Worm (Caenorhabditis elegans) whole organism, L4/young adult: Measurements from ENCODE around the gene F14D7.12.
"Not testable (repeated sequence)": the region's sequence is repeated elsewhere in the genome, so short reads cannot be mapped to it uniquely, and the experiment has no call there.

Experiments used
- W03F9.2 ChIP-seq: fragments of 150-350 bp; optimal IDR thresholded peaks from 2 replicates; lab custom pipeline; 2014; ENCODE audit warnings: missing biosample characterization, missing genetic modification characterization
- dao-5 ChIP-seq: sonication (generic microtip); optimal IDR thresholded peaks from 2 replicates; lab custom pipeline; 2016; ENCODE audit warnings: missing genotype, missing genetic modification characterization, moderate library complexity, missing compliant biosample characterization
- him-1 ChIP-seq: sonication (generic microtip); optimal IDR thresholded peaks from 2 replicates; lab custom pipeline; 2016; ENCODE audit warnings: missing genotype, missing genetic modification reagents, missing genetic modification characterization, missing compliant biosample characterization

Gene F14D7.12

DNA sequence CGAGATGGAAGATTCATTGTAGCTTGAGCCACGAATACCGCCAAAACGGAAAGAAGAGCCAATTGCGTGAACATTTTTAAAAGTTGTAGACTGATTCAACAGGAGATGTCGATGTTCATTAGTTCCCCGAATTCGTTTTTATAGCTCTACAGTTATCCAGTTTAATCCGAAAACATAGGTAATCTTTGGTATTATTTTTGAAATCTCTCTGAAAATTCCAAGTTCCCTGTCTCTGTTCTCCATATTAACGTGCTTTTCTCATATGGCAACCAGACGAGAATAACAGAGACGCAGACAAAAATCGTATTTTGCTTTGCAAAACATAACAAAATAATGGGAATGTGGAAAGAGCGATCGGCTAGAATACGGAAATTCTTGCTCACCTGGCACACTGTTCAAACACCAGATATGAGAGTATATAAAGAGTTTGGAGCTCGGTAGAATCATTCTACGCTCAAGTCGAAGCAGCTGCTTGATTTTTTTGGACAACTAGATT, at the start of gene F14D7.12, which contains the start of gene spig-3:
TSS of gene F14D7.12 (plus strand) at position 446 of the 496 bp plus-strand sequence.
TSS of gene spig-3 (minus strand) at position 101 of the 496 bp plus-strand sequence.
- no peak for TF ChIP-seq dao-5
- no peak for TF ChIP-seq him-1 (tag; lab: Kevin White, UChicago)
- no peak for TF ChIP-seq W03F9.2

DNA sequence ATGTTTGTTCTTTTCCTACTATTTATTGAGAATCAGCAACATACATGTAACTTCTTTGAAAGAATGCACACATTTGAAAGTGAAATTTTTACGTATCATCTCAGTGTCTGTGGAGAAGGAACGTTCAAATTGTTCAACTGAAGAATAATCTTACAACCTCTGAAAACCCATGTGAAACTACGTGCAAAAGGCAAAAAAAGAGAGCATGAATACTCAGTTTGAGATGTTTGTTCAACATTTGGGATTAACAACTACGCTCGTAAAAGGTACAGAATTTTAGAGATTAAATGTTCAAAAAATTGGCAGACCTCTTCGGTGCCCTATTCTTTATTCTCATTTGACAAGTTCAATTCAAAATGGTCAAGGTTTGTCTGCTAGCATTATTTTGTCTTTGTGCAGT, 47.8 kb upstream of the F14D7.12 start, which contains the start of gene K02E11.5:
TSS of gene K02E11.5 (plus strand) at position 301 of the 400 bp plus-strand sequence.
- no peak for TF ChIP-seq him-1 (tag; lab: Kevin White, UChicago)
- TF ChIP-seq dao-5: no peak
- TF ChIP-seq W03F9.2: no peak

DNA sequence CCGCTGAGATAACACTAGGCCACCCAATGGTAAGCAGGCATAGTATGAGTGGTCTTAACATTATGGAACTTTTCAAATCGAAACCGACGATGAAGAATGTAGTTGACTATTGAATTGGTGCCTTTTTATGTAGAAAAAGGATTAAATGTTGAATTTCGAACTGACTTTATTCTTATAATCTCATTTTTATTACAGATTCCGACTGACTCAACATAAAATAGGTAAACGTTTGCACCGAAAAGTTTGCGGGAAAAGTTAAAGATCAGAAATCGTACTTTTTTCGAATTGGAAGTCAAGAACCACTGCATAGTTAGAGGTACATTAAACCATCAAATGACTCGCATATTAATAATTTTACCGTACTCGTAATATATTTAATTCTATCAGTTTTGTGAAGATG, 45.6 kb upstream of the F14D7.12 start, which contains the start of gene K02E11.7:
TSS of gene K02E11.7 (minus strand) at position 101 of the 400 bp plus-strand sequence.
- TF ChIP-seq W03F9.2: no peak
- TF ChIP-seq him-1 (tag; lab: Kevin White, UChicago): no peak
- TF ChIP-seq dao-5: no peak

DNA sequence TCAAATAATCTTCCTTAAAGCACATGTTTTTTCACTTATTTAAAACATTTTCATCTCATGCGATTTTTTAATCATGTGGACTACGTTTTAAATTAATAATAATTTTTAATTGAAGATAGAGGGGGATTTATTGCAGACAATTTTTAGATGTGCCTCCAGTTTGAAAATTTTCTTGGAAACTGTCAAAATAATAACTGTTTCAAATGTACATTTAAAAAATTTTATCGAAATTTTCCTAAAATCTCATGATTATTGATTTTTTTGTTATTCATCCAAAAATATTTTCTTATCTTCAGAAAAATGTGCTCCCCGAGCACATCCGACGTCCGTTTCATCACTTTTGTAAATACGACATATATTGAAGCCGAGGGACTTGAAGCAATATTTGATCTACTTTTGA, 43.0 kb upstream of the F14D7.12 start, which contains the start of gene sre-8:
TSS of gene sre-8 (plus strand) at position 301 of the 400 bp plus-strand sequence.
- no peak for TF ChIP-seq dao-5
- TF ChIP-seq him-1 (tag; lab: Kevin White, UChicago): no peak
- TF ChIP-seq W03F9.2: no peak

DNA sequence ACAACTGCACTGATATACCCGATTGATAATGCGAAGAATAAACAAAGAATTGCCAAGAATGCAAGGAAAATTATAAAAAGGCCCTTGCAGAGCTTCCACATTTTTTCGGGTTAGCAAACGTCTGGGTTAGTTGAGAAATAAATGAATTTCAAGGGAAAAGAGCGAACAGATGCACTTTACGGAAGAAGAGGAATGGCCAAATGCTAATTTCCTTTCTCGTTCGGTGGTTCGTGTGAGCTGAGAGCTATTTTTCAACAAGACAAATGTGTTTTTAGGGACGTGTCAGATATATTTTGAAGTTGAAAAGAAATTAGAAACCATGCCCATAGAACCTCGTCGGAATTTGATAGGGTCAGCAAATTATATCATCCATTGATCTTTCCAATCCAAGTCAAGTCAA, 39.0 kb upstream of the F14D7.12 start, which contains the start of gene F40G12.2:
TSS of gene F40G12.2 (minus strand) at position 101 of the 400 bp plus-strand sequence.
- TF ChIP-seq him-1 (tag; lab: Kevin White, UChicago): no peak
- TF ChIP-seq W03F9.2: no peak
- TF ChIP-seq dao-5: no peak

DNA sequence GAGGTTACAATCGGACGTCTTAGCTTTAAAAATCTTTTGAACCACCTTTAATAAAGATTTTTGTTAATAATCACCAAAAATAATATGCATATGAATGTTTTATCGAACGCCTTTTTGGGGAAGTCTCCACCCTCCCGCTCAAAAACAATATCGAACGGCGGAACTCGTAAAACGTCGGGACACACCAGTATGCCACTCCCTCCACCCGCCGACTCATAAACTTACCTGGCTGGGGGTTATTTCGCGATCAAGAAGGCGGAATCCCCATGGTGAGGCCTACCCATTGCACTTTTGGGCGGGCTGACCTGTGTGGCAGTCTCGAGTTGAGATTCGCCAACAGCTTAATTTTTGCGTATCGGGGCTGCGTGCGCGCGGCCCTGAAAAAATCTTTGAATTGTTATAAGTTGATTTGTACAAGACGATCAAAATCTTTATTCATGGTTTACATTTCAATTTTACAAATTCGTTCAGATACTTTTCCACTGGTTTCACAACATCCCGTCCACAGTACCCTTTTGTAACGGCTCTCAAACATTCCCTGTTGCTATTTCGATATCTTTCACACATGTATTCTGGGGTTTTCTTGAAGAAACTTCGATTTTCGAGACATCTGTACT, 32.4 kb upstream of the F14D7.12 start:
- TF ChIP-seq dao-5 (no peak), him-1 (tag; lab: Kevin White, UChicago) (no peak), W03F9.2 (no peak)

DNA sequence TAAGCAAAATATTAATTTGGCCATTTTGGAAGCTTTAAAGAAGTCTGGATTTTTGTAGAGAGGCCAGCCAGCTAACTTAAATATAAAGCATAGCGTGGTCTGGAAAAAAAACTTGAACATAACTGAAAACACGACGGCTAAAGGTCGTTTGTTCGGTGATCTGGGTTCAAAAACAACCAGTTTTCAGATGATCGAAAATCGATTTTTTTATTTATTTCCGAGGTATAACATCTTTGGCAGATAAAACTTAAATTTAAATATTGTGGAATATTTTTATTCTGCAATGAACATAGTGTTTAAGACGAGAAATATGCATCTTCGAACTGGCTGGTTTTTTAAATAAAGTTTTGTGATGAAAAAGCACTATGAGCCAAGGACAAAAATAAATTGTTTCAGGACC, 31.2 kb upstream of the F14D7.12 start, which contains the start of gene F40G12.4:
TSS of gene F40G12.4 (minus strand) at position 101 of the 400 bp plus-strand sequence.
- TF ChIP-seq dao-5: no peak
- no peak for TF ChIP-seq W03F9.2
- TF ChIP-seq him-1 (tag; lab: Kevin White, UChicago): no peak

DNA sequence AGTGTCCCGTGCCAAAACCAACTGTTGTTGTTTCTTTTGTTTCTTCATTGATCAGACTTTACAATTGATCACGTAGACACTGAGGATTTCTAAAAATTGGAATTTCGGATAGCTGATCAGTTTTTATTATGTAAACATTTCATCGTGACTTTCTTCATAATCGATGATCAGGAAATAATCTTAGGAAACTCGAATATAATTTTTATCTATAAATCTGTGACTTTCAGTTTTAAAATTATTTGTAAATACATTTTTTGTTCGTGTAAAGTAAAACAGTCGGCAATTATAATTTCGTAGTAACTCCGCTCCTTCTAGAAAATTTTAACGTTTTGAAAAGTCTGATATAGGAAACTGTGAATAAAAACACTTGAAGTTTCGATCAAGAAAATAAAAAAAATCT, 29.1 kb upstream of the F14D7.12 start, which contains the start of gene F40G12.5:
TSS of gene F40G12.5 (minus strand) at position 101 of the 400 bp plus-strand sequence.
- TF ChIP-seq W03F9.2 (no peak), him-1 (tag; lab: Kevin White, UChicago) (no peak)

DNA sequence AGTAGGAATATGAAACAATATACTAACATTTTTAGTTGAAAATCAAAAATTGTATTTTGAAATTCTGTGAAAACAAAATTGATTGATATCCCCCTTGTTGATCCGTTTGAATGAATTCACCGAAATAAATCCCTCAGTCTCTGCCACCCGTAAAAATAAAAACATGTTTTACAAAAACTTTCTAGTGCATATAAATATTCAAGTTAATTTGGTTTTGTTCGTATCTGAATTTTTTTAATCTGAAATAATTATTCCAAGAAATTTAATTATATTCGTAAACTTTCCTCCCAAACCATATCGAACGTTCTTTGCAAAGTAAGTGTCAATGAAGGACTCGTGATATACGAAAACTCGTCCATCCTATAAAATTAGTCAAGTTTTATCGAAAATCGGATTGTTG, 26.8 kb upstream of the F14D7.12 start, which contains the start of gene F40G12.6:
TSS of gene F40G12.6 (minus strand) at position 101 of the 400 bp plus-strand sequence.
- TF ChIP-seq W03F9.2 (no peak), dao-5 (no peak), him-1 (tag; lab: Kevin White, UChicago) (no peak)

DNA sequence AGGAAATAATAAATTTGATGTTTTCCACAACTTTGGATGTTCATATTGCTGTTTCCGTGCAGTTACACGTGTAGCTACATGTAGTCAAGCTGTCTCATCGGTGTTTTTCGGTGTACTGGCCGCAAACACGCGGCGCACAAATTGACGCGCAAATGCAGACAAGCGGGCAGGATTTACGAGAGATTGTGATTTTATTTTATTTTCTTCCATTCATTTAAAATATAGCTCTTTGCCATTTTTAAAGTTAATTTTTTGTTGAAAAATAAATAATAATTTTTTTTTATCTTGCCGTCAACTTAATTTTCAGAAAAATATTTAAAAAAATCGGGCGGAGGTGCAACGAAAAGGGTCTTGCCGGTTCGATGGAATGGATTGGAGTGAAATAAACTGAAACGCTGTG, 25.5 kb upstream of the F14D7.12 start, which contains the start of gene F40G12.7:
TSS of gene F40G12.7 (plus strand) at position 301 of the 400 bp plus-strand sequence.
- not testable (repeated sequence) for TF ChIP-seq him-1 (tag; lab: Kevin White, UChicago); dao-5; W03F9.2

DNA sequence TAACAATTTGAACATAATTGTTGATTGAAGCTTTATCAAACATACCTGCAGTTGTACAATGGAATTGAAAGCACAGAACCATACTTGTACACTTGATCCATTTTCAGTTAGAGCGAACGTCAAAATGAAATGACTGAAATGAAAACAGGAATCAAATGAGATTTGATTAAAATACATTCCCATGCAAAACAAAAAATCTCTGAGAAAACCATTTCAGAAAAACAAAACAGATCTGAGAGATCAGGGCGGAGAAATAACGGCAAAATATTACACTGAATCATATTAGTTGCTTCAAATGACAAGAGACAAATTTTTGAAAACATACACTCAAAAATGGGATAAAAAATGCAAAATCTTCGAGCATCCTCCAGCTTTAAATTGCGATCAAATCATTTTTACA, 20.0 kb upstream of the F14D7.12 start, which contains the start of gene srt-33:
TSS of gene srt-33 (minus strand) at position 101 of the 400 bp plus-strand sequence.
- TF ChIP-seq him-1 (tag; lab: Kevin White, UChicago) (no peak), dao-5 (no peak), W03F9.2 (no peak)

DNA sequence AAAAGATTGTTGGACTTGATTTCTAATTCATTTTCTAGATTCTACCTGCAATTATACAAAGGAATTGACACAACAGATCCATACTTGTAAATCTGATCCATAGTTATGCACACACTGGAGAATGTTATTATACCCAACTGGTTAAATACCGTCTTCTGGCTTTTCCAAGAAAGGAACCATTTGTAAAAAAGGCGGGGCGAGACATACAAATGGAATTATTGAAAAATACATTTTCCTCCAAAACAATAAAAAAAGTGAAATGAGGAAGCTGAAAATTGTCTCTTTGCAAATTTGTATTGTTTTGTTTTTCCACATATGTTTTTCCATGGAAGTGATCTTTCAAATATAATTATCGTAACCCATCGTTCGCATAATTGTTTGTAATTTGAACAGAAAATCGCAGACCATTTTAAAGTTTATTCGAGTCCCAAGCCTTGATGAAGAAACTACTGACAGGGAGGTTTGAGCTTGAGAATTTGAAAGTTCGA, 17.5 kb upstream of the F14D7.12 start, which contains the start of the genes srt-74 and F40G12.9:
TSS of gene srt-74 (minus strand) at position 101 of the 488 bp plus-strand sequence.
TSS of gene F40G12.9 (plus strand) at position 438 of the 488 bp plus-strand sequence.
- TF ChIP-seq W03F9.2 (no peak), dao-5 (no peak), him-1 (tag; lab: Kevin White, UChicago) (no peak)

DNA sequence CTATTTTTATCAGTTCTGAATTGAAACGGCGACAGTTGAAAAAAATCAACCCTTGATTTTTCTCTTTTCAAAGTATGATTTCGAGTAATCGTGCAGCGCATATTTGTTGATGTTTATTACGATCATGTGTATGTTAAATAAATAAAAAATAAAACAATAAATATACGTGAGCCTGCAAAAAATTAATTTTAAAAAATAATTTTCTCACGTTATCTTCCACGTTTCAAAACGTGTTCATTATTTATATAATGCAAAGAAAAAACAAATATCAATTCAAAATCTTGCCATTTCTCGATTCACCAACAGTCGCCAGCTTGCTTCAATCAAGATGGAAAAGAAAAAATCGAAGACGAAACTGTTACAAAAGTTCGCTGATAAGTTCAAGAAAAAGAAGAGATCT, 16.6 kb upstream of the F14D7.12 start, which contains the start of gene F40G12.10:
TSS of gene F40G12.10 (plus strand) at position 301 of the 400 bp plus-strand sequence.
- TF ChIP-seq W03F9.2: no peak
- TF ChIP-seq dao-5: no peak
- no peak for TF ChIP-seq him-1 (tag; lab: Kevin White, UChicago)

DNA sequence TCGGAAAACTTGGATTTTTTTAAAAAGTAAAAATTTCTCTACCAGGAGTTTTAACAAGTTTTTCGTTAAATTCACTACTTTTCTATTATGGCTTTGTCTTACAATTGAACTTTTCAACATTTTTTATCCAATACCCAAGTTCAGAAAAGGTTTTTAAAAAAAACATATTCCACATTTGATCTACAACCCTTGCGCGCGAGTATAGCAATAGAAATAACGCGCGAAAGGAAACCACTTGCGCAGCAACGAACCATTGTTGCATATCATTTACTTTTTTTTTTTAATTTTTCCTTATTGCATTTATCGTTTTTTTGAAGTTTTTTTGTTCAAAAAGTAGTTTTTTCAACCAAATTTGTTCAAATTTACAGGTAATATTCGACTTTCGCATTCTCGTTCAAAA, 14.0 kb upstream of the F14D7.12 start, which contains the start of gene F40G12.11:
TSS of gene F40G12.11 (plus strand) at position 369 of the 400 bp plus-strand sequence.
- TF ChIP-seq him-1 (tag; lab: Kevin White, UChicago) (no peak), dao-5 (no peak), W03F9.2 (no peak)
